Worm (Caenorhabditis elegans): ENCODE measurements around the gene C46C2.2.
"Not testable (repeated sequence)": the region's sequence is repeated elsewhere in the genome, so short reads cannot be mapped to it uniquely, and the experiment has no call there.

C46C2.2 gene

DNA sequence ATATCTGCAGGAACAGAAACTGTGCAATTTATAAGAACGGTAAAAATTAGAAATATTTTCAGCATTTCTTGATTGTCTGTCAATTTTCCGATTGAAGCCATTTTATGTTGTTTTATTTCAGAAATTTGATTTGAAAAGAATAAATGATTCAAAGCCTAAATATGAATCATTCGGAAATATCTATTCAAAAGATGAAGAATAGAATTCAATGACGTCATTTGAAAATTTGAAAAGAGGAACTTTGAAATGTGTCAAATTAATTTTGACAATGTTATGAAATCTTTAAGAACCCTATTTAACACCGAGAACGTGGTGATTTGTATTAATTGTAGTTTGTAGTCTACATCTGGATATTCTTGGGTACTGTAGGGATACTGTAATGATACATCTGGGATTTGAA, 25.0 kb upstream of the C46C2.2 start, which contains the start of gene C46C2.5:
TSS of gene C46C2.5 (minus strand) at position 101 of the 400 bp plus-strand sequence.
- TF ChIP-seq elt-2 (tag; optimal IDR thresholded peaks at IDR 0.05) (no peak), jun-1 (tag; optimal IDR thresholded peaks at IDR 0.05) (no peak), daf-12 (tag; optimal IDR thresholded peaks at IDR 0.05) (no peak), ZK546.5 (tag; optimal IDR thresholded peaks at IDR 0.05) (no peak), mdl-1 (tag; optimal IDR thresholded peaks at IDR 0.05) (no peak)

DNA sequence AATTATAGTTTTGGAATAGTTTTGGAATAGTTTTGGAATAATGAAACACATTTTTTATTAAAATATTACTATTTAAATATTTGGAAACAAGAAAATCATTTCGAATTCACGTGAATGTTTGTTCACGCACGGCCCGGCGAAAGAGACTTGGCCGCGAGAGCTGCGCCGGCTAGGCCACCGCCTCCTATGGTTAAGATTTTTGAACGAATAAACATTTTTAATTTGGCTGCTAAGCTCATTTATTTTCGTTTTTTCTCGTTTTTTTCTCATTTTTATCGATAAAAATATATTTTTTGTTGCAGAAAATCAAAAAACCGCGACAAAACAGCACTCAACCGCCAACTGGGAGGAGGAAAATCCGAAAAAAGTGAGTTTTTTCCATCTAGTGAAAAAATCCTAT, 23.0 kb upstream of the C46C2.2 start, which contains the start of gene C46C2.7:
TSS of gene C46C2.7 (plus strand) at position 301 of the 400 bp plus-strand sequence.
- TF ChIP-seq mdl-1, pha-4, ztf-11 (tag; optimal IDR thresholded peaks at IDR 0.05): not testable (repeated sequence)

DNA sequence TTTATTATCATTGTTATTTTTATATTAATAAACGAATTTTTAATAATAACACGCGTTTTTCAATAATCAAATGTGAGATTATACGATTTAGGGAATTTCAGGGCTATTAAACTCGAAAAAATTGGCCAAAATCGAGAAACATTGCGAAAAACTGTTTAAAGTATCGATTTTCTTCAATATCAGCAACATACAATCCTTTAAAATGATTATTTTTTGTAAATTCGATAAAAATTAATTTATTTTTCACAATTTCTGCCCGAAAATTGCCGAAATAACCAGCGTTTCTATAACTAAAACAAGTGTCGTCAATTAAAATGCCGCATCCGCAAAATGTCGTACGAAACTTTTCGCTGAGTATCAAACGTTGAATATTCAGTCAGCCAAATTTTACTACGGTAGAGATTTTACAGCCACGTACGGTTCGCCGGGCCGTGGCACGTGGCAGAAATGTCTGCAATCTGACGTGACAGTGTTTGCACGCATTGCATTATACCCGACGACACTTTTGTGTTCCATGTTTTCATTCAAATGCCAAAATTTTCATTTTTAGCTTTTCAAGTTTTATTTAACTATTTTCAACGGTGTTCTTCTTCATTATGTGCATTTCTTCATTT, 21.4 kb upstream of the C46C2.2 start:
- TF ChIP-seq lsy-12 (tag; optimal IDR thresholded peaks at IDR 0.05) (peak; percentile 34), nhr-25 (tag; optimal IDR thresholded peaks at IDR 0.05) (peak; percentile 43)

DNA sequence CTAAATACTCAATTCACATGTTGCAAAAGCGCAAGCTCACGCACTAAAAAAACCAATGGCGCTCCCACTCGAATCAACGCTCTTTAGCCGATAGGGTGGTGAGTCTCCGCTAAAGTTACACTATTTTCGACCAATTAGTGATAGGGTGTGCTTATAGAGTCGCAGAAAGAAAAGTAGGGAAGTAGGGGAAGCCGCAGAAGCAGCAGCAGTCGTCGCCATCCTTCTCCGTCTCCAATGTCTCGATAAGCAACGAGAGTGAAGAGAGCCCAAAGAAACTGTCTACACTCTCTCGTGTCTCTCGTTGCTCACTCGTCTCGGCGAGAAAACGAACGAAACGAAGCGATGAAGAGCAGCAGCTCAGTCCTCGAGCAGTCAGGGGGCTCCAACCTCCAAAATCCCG, 20.8 kb upstream of the C46C2.2 start:
- TF ChIP-seq nhr-77 (tag; optimal IDR thresholded peaks at IDR 0.05) (no peak), hmg-11 (tag; optimal IDR thresholded peaks at IDR 0.05) (peak; percentile 84), nhr-43 (tag; optimal IDR thresholded peaks at IDR 0.05; ENCODE audit: poor library complexity, severe bottlenecking) (peak; percentile 29), nhr-25 (tag; optimal IDR thresholded peaks at IDR 0.05) (no peak), nfya-1 (tag; optimal IDR thresholded peaks at IDR 0.05; ENCODE audit: insufficient read depth) (peak; percentile 97), lin-15B (tag; optimal IDR thresholded peaks at IDR 0.05) (peak; percentile 44), ama-1 (optimal IDR thresholded peaks at IDR 0.05) (peak; percentile 29), unc-62 (GFP tag; optimal IDR thresholded peaks at IDR 0.05) (peak; percentile 42), pha-4 (tag; optimal IDR thresholded peaks at IDR 0.05) (peak; percentile 77), jun-1 (tag; optimal IDR thresholded peaks at IDR 0.05) (peak; percentile 72), pqm-1 (tag; optimal IDR thresholded peaks at IDR 0.05) (peak; percentile 71), snpc-4 (tag; optimal IDR thresholded peaks at IDR 0.05) (peak; percentile 63), ceh-28 (tag; optimal IDR thresholded peaks at IDR 0.05) (peak; percentile 25), fkh-10 (GFP tag; optimal IDR thresholded peaks at IDR 0.05) (peak; percentile 66), elt-2 (tag; optimal IDR thresholded peaks at IDR 0.05) (peak; percentile 62), mml-1 (tag; optimal IDR thresholded peaks at IDR 0.05) (no peak), sea-2 (GFP tag; optimal IDR thresholded peaks at IDR 0.05) (no peak), nhr-28 (tag; optimal IDR thresholded peaks at IDR 0.05) (no peak), lin-39 (tag; optimal IDR thresholded peaks at IDR 0.05) (peak; percentile 49), egl-27 (tag; optimal IDR thresholded peaks at IDR 0.05) (peak; percentile 39)

DNA sequence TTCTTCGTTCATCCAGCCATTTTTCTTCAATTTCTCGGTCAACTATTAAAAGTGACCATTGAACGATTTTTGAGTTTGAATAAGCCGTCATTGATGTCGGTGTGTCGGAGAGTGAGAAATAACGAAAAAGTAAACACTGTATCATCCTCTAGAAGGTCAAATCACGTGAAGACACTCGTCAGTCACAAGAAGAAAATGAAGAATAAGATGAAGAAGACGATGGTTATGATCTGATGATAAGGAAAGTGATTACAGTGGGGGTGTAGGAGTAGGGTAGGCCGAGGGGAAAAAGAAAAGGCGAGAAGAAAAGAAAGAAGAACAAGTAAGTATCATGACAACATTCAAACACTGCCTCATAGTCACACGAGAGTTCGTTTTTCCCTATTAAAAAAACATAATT, 19.4 kb upstream of the C46C2.2 start:
- TF ChIP-seq egl-5 (tag; optimal IDR thresholded peaks at IDR 0.05) (no peak), nhr-11 (tag; optimal IDR thresholded peaks at IDR 0.05) (no peak), mdl-1 (tag; optimal IDR thresholded peaks at IDR 0.05) (no peak), nhr-28 (tag; optimal IDR thresholded peaks at IDR 0.05) (no peak), nhr-25 (tag; optimal IDR thresholded peaks at IDR 0.05) (peak; percentile 79), skn-1 (tag; optimal IDR thresholded peaks at IDR 0.05) (peak; percentile 41), nhr-67 (tag; optimal IDR thresholded peaks at IDR 0.05) (no peak), egl-27 (tag; optimal IDR thresholded peaks at IDR 0.05) (no peak), ceh-82 (tag; optimal IDR thresholded peaks at IDR 0.05) (no peak), aly-2 (tag; optimal IDR thresholded peaks at IDR 0.05) (no peak), elt-1 (tag; optimal IDR thresholded peaks at IDR 0.05) (peak; percentile 49), hmg-11 (tag; optimal IDR thresholded peaks at IDR 0.05) (no peak), ZK546.5 (tag; optimal IDR thresholded peaks at IDR 0.05) (no peak), jun-1 (tag; optimal IDR thresholded peaks at IDR 0.05) (peak; percentile 76), mml-1 (tag; optimal IDR thresholded peaks at IDR 0.05) (no peak), sea-2 (GFP tag; optimal IDR thresholded peaks at IDR 0.05) (no peak), nhr-43 (tag; optimal IDR thresholded peaks at IDR 0.05; ENCODE audit: poor library complexity, severe bottlenecking) (peak; percentile 38), elt-3 (tag; optimal IDR thresholded peaks at IDR 0.05) (peak; percentile 3 to 81 (median 52)), lin-15B (tag; optimal IDR thresholded peaks at IDR 0.05) (no peak), nfya-1 (tag; optimal IDR thresholded peaks at IDR 0.05; ENCODE audit: insufficient read depth) (peak; percentile 47), fos-1 (tag; optimal IDR thresholded peaks at IDR 0.05) (no peak), lin-39 (tag; optimal IDR thresholded peaks at IDR 0.05) (no peak), ztf-11 (tag; optimal IDR thresholded peaks at IDR 0.05) (no peak), pqm-1 (tag; optimal IDR thresholded peaks at IDR 0.05) (peak; percentile 73), fkh-10 (GFP tag; optimal IDR thresholded peaks at IDR 0.05) (no peak), nhr-23 (tag; optimal IDR thresholded peaks at IDR 0.05) (peak; percentile 90), eor-1 (tag; optimal IDR thresholded peaks at IDR 0.05) (no peak), elt-2 (tag; optimal IDR thresholded peaks at IDR 0.05) (peak; percentile 79), nhr-77 (tag; optimal IDR thresholded peaks at IDR 0.05) (no peak), unc-62 (GFP tag; optimal IDR thresholded peaks at IDR 0.05) (no peak), pha-4 (tag; optimal IDR thresholded peaks at IDR 0.05) (peak; percentile 96)
